Fruit fly (Drosophila melanogaster) whole organism, pupa: ENCODE data around the gene Pus1.

ENCODE experiments used
- CG10348 ChIP-seq: fragments of 200-800 bp; sonication (Bioruptor generic); IDR thresholded peaks from 2 replicates; pipeline ENCODE4 v1.3.6; 2022; ENCODE audit warnings: missing biosample characterization, missing genetic modification characterization
- CG12605 ChIP-seq: fragments of 200-800 bp; sonication (Bioruptor generic); IDR thresholded peaks from 2 replicates; pipeline ENCODE4 v1.3.6; 2022; ENCODE audit warnings: missing biosample characterization, missing genetic modification characterization
- CG13204 ChIP-seq: fragments of 200-800 bp; sonication (Bioruptor generic); optimal IDR thresholded peaks from 2 replicates; lab custom pipeline; 2018; ENCODE audit warnings: missing biosample characterization, mild to moderate bottlenecking, missing genetic modification characterization, moderate library complexity
- CG14655 ChIP-seq: fragments of 200-800 bp; sonication (Bioruptor generic); optimal IDR thresholded peaks from 3 replicates; lab custom pipeline; 2017; ENCODE audit warnings: mild to moderate bottlenecking, missing biosample characterization, missing genetic modification reagents, missing genetic modification characterization
- CG15710 ChIP-seq: fragments of 200-800 bp; sonication (Bioruptor generic); optimal IDR thresholded peaks from 2 replicates; lab custom pipeline; 2018; ENCODE audit warnings: missing biosample characterization, mild to moderate bottlenecking, missing genetic modification characterization, moderate library complexity
- CG17806 ChIP-seq: fragments of 200-800 bp; sonication (Bioruptor generic); optimal IDR thresholded peaks from 2 replicates; lab custom pipeline; 2018; ENCODE audit warnings: missing biosample characterization, mild to moderate bottlenecking, missing genetic modification characterization, moderate library complexity
- CG32121 ChIP-seq: fragments of 200-800 bp; sonication (Bioruptor generic); IDR thresholded peaks from 2 replicates; pipeline ENCODE4 v1.3.6; 2022; ENCODE audit warnings: missing biosample characterization, missing genetic modification characterization
- CG34367 ChIP-seq: fragments of 200-800 bp; sonication (Bioruptor generic); optimal IDR thresholded peaks from 2 replicates; lab custom pipeline; 2018; ENCODE audit warnings: missing biosample characterization, mild to moderate bottlenecking, missing genetic modification characterization
- CG4496 ChIP-seq: fragments of 200-800 bp; sonication (Bioruptor generic); IDR thresholded peaks from 3 replicates; pipeline ENCODE4 v1.3.6; 2022; ENCODE audit warnings: missing biosample characterization, missing genetic modification characterization
- CG8159 ChIP-seq: fragments of 200-800 bp; sonication (Bioruptor generic); optimal IDR thresholded peaks from 3 replicates; lab custom pipeline; 2018; ENCODE audit warnings: missing biosample characterization, mild to moderate bottlenecking, missing genetic modification characterization, moderate library complexity
- CG8301 ChIP-seq: fragments of 200-800 bp; sonication (Bioruptor generic); optimal IDR thresholded peaks from 2 replicates; lab custom pipeline; 2018; ENCODE audit warnings: missing biosample characterization, mild to moderate bottlenecking, missing genetic modification characterization
- CG9948 ChIP-seq: fragments of 200-800 bp; sonication (Bioruptor generic); optimal IDR thresholded peaks from 2 replicates; lab custom pipeline; 2018; ENCODE audit warnings: missing biosample characterization, mild to moderate bottlenecking, missing genetic modification characterization, moderate library complexity
- D1 ChIP-seq: fragments of 200-800 bp; sonication (Bioruptor generic); optimal IDR thresholded peaks from 2 replicates; lab custom pipeline; 2018; ENCODE audit warnings: missing biosample characterization, mild to moderate bottlenecking, missing genetic modification characterization, moderate library complexity
- EcR ChIP-seq: fragments of 200-800 bp; sonication (Bioruptor generic); optimal IDR thresholded peaks from 3 replicates; lab custom pipeline; 2019; ENCODE audit warnings: missing biosample characterization, missing genetic modification characterization, mild to moderate bottlenecking, moderate library complexity, missing genetic modification reagents
- Ets98B ChIP-seq: fragments of 200-800 bp; sonication (Bioruptor generic); IDR thresholded peaks from 2 replicates; pipeline ENCODE4 v1.3.6; 2022; ENCODE audit warnings: missing biosample characterization, missing genetic modification characterization
- Pif1A ChIP-seq: fragments of 200-800 bp; sonication (Bioruptor generic); optimal IDR thresholded peaks from 3 replicates; lab custom pipeline; 2016; ENCODE audit warnings: missing biosample characterization, missing genetic modification characterization
- Pif1B ChIP-seq: fragments of 200-800 bp; sonication (Bioruptor generic); optimal IDR thresholded peaks from 3 replicates; lab custom pipeline; 2016; ENCODE audit warnings: missing biosample characterization, missing genetic modification characterization
- Snoo ChIP-seq: fragments of 200-800 bp; sonication (Bioruptor generic); optimal IDR thresholded peaks from 3 replicates; lab custom pipeline; 2017; ENCODE audit warnings: missing biosample characterization, mild to moderate bottlenecking, missing genetic modification characterization, inconsistent platforms
- fd96Ca ChIP-seq: fragments of 200-800 bp; sonication (Bioruptor generic); IDR thresholded peaks from 3 replicates; pipeline ENCODE4 v1.3.6; 2022; ENCODE audit warnings: missing biosample characterization, missing genetic modification characterization
- gl ChIP-seq: fragments of 200-800 bp; sonication (Bioruptor generic); optimal IDR thresholded peaks from 2 replicates; lab custom pipeline; 2018; ENCODE audit warnings: missing biosample characterization, mild to moderate bottlenecking, missing genetic modification characterization
- rn ChIP-seq: fragments of 200-800 bp; sonication (Bioruptor generic); IDR thresholded peaks from 2 replicates; pipeline ENCODE4 v1.3.6; 2022; ENCODE audit warnings: missing biosample characterization, missing genetic modification characterization

The Pus1 gene

DNA sequence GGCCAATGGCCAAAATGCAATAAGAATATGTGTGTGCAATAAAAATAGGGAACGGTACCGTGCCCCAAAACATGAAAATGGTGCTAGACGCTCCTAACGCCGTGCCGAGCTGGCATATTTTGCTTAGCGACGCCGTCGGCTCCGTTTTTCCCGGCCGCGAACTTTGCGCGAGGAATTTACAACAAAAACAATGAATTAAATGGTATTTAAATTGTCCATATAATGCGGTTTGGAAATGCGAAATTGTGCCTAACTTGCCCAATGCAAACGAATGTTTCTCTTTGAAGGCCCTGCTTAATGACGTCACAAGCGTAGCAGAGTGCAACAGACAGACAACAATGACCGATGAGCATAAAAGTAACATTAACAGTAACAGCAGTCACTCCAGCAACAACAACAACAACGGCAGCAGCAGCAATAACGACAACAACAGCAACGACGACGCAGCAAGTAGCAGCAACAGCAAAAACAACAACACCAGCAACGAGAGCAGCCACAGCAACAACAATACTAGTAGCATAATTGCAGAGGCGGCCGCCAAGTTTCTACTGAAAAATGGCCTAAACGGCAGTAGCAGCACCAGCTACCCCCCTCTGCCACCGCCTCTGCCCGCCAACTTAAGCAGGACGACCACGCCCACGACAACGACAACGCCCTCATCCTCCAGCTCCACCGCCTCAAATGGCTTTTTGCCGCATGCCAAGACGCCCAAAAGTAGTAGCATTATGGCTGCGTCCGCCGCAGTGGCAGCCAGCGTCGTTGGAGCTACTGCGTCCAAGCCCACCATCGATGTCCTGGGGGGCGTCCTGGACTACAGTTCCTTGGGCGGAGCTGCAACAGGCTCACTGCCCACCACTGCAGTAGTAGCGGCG lies 30.1 kb upstream of the Pus1 start:
- peak; percentile 29 for TF ChIP-seq CG9948 (tag; lab: Kevin White, UChicago)
- TF ChIP-seq CG17806 (tag; lab: Kevin White, UChicago): no peak

DNA sequence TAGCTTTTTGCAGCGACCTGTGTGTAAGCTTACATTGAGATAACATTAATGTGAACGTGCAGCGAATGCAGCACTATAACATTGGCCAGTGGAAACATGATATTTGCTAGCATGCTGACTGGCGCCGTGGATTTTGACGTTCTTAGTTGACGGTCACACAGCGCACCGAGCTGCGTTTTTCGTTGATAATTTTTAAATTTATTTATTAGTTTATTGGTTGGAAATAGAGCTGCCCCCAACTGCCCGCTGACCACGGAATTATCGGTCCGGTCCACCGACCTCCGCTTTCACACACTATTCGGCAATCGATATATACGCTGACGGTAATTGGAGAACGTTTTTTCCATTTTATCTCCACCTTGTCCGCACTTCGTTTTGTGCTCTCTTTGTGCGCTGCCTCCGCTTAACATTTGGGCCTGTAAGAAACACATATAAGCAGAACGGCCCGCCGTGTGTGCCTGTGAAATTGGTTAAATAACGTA lies 29.4 kb upstream of the Pus1 start, which contains the start of gene H:
Gene H (plus strand): TSS at position 134 of the 482 bp plus-strand sequence.
- TF ChIP-seq Snoo (no peak), CG34367 (no peak), CG13204 (no peak), CG15710 (tag; lab: Kevin White, UChicago) (no peak), CG12605 (GFP tag; lab: Robert Waterston, UW) (no peak), fd96Ca (GFP tag; lab: Robert Waterston, UW) (no peak), CG8301 (tag; lab: Kevin White, UChicago) (no peak), Pif1A (GFP tag; lab: Kevin White, UChicago) (no peak), EcR (GFP tag; lab: Kevin White, UChicago) (no peak), D1 (tag; lab: Kevin White, UChicago) (no peak), gl (tag; lab: Kevin White, UChicago) (no peak), CG8159 (tag; lab: Kevin White, UChicago) (no peak), CG14655 (GFP tag; lab: Kevin White, UChicago) (no peak), rn (GFP tag; lab: Robert Waterston, UW) (no peak), Pif1B (GFP tag; lab: Kevin White, UChicago) (no peak), CG32121 (no peak), CG9948 (tag; lab: Kevin White, UChicago) (no peak), CG10348 (GFP tag; lab: Robert Waterston, UW) (no peak), Ets98B (GFP tag; lab: Robert Waterston, UW) (no peak)

DNA sequence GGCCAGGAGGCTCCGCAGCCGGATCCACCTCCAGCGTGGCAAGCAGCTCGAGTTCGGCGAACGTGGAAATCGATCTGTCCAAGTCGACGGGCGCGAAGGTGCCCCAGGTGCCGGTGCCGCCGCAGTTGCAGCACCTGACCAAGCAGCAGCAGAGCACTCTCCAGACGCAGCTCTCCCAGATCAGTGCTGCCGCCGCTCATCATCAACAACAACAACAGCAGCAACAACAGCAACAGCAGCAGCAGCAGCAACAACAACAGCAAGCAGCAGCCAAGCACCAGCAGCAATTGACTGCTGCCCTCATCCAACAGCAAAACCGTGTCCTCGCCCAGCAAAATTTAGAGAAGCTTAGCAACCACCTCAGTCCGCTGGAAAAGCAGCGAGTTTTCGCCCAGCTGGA lies 26.5 kb upstream of the Pus1 start:
- no peak for TF ChIP-seq CG12605 (GFP tag; lab: Robert Waterston, UW)
- TF ChIP-seq EcR (GFP tag; lab: Kevin White, UChicago): no peak
- TF ChIP-seq CG9948 (tag; lab: Kevin White, UChicago): no peak
- no peak for TF ChIP-seq CG14655 (GFP tag; lab: Kevin White, UChicago)
- TF ChIP-seq CG4496: no peak
- no peak for TF ChIP-seq Pif1B (GFP tag; lab: Kevin White, UChicago)
- TF ChIP-seq CG13204: no peak
- no peak for TF ChIP-seq Snoo
- TF ChIP-seq fd96Ca (GFP tag; lab: Robert Waterston, UW): no peak

DNA sequence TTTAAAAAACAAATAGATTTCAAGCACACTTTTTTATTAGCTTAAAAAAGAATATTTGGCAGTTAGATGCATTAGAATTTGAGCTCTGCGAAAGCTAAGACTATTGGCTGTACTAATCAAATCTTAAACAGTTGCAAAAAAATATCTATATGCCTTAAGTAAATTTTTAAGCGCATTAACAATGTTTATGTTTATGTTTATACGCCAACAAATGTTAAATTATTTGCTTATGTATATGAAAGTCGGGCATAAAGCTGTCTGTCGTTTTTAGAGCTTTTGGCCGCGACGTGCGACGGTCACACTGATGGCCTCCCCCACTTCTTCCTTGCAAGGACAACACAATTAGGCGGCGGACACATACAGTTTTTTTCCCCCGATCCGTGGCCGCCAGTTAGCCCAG lies 25.1 kb upstream of the Pus1 start, which contains the start of gene CG5466:
Gene CG5466 (plus strand): TSS at position 301 of the 400 bp plus-strand sequence.
- TF ChIP-seq CG4496 (0 out of 3 replicates have a peak, but pooled peaks have one; percentile 7), CG14655 (GFP tag; lab: Kevin White, UChicago) (no peak)
- TF ChIP-seq, all 21 proteins: peak for 1

DNA sequence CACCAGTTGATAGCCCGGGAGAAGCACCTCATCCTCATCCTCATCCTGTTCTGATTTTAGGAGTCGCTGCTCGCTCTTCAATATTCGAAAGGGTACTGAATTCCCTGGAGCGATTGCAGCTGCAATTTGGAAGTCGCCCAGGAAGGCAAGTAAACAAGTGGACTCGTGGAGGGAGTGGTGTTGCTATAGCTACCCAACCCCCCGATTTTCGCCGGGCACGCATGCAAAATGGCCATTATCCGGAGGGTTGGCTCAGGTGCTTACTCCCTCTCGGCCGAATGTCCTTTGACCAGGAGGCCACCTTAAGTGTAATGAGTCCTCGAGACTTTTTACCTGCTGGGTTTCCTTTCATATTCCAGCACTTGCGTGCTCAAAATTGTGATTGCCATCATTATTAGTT lies 24.3 kb upstream of the Pus1 start, which contains the start of gene CG15923:
Gene CG15923 (minus strand): TSS at position 101 of the 400 bp plus-strand sequence.
- TF ChIP-seq CG32121: no peak
- TF ChIP-seq CG8159 (tag; lab: Kevin White, UChicago): no peak
- TF ChIP-seq CG4496: no peak
- no peak for TF ChIP-seq CG13204
- no peak for TF ChIP-seq CG15710 (tag; lab: Kevin White, UChicago)
- TF ChIP-seq Pif1A (GFP tag; lab: Kevin White, UChicago): no peak
- TF ChIP-seq CG8301 (tag; lab: Kevin White, UChicago): no peak
- TF ChIP-seq D1 (tag; lab: Kevin White, UChicago): no peak

DNA sequence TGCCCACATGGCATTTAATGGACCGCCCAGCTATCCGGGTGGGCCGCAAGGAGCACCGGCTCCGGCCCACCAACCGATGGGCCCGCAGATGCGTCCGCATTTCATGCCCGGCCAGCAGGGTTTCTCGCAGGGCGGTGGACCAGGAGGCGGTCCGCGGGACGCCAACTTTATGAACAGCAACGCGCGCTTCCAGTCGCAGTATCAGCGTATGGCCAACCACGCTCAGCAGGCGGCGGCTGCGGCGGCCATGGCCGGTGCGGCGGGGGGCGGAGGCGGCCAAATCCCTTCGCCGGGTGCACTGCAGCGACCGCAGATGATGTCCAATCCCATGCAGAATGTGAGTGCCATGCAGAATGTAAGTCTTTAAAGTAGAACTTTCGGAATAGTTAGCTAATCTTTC lies 15.7 kb upstream of the Pus1 start:
- no peak for TF ChIP-seq CG9948 (tag; lab: Kevin White, UChicago)
- no peak for TF ChIP-seq CG13204
- TF ChIP-seq CG32121: no peak
- TF ChIP-seq fd96Ca (GFP tag; lab: Robert Waterston, UW): 0 out of 3 replicates have a peak, but pooled peaks have one; percentile 5
- TF ChIP-seq CG8301 (tag; lab: Kevin White, UChicago): no peak
- TF ChIP-seq Pif1B (GFP tag; lab: Kevin White, UChicago): no peak

DNA sequence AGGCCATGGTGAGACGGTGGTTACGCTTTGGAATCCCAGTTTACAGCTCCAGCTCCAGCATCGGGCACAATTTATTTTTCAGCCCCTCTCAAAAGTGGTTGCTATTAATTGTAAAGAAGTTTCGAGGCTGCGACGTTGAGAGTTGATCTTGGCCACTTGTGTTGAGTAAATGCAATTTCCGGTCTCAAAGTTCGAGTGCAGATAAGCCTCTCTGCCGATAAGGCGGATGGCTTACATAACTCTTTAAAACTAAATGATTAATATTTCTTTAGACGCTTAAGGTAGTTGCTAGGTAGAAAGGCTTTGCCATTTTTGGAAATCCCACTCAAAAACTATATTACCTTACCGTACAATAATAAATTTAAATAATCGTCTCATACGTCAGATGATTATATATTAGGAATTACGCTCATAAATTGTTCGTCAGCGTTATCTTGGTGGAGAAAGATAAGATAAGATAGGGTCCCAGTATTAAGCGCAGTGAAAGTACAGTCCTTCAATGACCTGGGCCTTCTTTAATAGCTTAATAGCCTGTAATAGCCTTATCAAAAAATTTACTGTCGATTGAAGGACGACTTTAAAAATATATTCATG lies 13.2 kb upstream of the Pus1 start:
- TF ChIP-seq CG10348 (GFP tag; lab: Robert Waterston, UW): no peak
- TF ChIP-seq CG13204: no peak
- no peak for TF ChIP-seq CG8301 (tag; lab: Kevin White, UChicago)
